Fruit fly (Drosophila melanogaster): ENCODE data around the gene Dap160.

dm6 chr2L:21189273-21189781 is 47.2 kb upstream of the Dap160 start:
- TF ChIP-seq Myc (optimal IDR thresholded peaks at IDR 0.05) (no peak), ttk (optimal IDR thresholded peaks at IDR 0.05) (no peak), h (optimal IDR thresholded peaks at IDR 0.05) (no peak), psq (optimal IDR thresholded peaks at IDR 0.05) (no peak), Sin3A (optimal IDR thresholded peaks at IDR 0.05) (no peak)
